Worm (Caenorhabditis elegans): ENCODE measurements around the gene unc-43.

DNA sequence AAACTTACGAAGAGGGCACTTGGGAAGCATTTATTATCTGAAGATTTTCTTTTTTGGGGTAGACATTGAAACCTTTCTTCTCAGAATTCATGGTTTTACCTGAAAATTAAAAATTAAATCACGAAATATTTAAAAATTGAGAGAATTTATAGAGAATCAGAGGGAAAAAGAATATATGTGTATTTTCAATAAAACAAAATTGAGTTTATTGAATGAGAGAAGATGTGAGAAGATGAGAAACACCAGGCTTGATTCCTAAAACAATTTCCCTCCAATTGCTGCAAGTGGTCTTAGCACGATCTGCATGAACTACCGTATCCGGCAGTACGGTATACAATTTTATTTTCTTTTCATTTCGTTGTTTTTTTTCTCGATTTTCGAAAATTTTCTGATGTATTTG is 7.1 kb upstream of the unc-43 start, which contains the start of gene R11A8.1:
- TF ChIP-seq ztf-11 (tag; optimal IDR thresholded peaks at IDR 0.05), result no peak
- no peak for TF ChIP-seq elt-3 (tag; optimal IDR thresholded peaks at IDR 0.05)
- TF ChIP-seq lin-13 (GFP tag; optimal IDR thresholded peaks at IDR 0.05), result no peak
- no peak for TF ChIP-seq skn-1 (tag; optimal IDR thresholded peaks at IDR 0.05)
